Worm (Caenorhabditis elegans): ENCODE results near the gene clec-58.

- no peak for TF ChIP-seq unc-39 (tag; optimal IDR thresholded peaks at IDR 0.05)
- TF ChIP-seq nhr-11 (tag; optimal IDR thresholded peaks at IDR 0.05) = no peak
- no peak for TF ChIP-seq skn-1 (tag; optimal IDR thresholded peaks at IDR 0.05)
- TF ChIP-seq vab-7 (GFP tag; IDR thresholded peaks at IDR 0.05) = no peak
- TF ChIP-seq arid-1 (GFP tag; conservative IDR thresholded peaks at IDR 0.05) = no peak
- no peak for TF ChIP-seq snpc-4 (tag; optimal IDR thresholded peaks at IDR 0.05)
- no peak for TF ChIP-seq fos-1 (tag; optimal IDR thresholded peaks at IDR 0.05)
- no peak for TF ChIP-seq fkh-10 (GFP tag; optimal IDR thresholded peaks at IDR 0.05)
- no peak for TF ChIP-seq T26A8.4 (GFP tag; IDR thresholded peaks at IDR 0.05)
- TF ChIP-seq madf-9 (GFP tag; conservative IDR thresholded peaks at IDR 0.05) = no peak
- no peak for TF ChIP-seq jun-1 (tag; optimal IDR thresholded peaks at IDR 0.05)
- no peak for TF ChIP-seq aly-2 (tag; optimal IDR thresholded peaks at IDR 0.05)
- no peak for TF ChIP-seq zag-1 (tag; optimal IDR thresholded peaks at IDR 0.05)
Observed at ce11 chrII:10476039-10476438, at the start of gene clec-58.
